Fruit fly (Drosophila melanogaster): Measurements from ENCODE around the gene CG10252.

The CG10252 gene

DNA sequence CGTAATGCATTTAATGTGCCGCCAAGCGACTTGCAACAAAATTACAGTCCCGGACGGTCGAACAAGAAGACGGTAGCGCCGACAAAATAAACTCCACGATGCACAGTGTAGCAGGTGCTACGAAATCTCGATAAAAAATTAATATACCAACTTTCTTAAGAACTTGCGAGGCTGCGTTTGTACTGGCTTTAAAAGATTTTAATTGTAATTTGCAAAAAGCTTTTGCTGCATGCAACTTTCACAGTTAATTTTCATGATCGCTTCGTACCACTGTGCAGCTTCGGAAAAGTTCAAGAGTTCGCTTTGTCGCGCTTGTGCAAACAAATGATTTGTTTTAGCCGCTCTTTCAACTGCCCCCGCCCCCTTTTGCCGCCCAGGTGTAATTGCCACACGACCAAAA lies 49.9 kb downstream of the CG10252 start (continued):
- TF ChIP-seq fd85E (GFP tag; optimal IDR thresholded peaks at IDR 0.05) (no peak), Sox102F (GFP tag; optimal IDR thresholded peaks at IDR 0.05) (peak; percentile 73), achi (GFP tag; optimal IDR thresholded peaks at IDR 0.05) (peak; percentile 80), CG31627 (GFP tag; optimal IDR thresholded peaks at IDR 0.05) (peak; percentile 74), CG32006 (GFP tag; optimal IDR thresholded peaks at IDR 0.05) (peak; percentile 88), CG3919 (GFP tag; optimal IDR thresholded peaks at IDR 0.05) (peak; percentile 87), svp (GFP tag) (peak; percentile 89), ss (GFP tag; optimal IDR thresholded peaks at IDR 0.05) (peak in 1 of 2 experiments; percentile 11), CG8319 (GFP tag; optimal IDR thresholded peaks at IDR 0.05) (peak; percentile 63), Sox14 (GFP tag; optimal IDR thresholded peaks at IDR 0.05) (peak; percentile 78), Hr38 (GFP tag; optimal IDR thresholded peaks at IDR 0.05) (peak; percentile 81), Eip78C (GFP tag) (peak; percentile 93), CG8632 (GFP tag; optimal IDR thresholded peaks at IDR 0.05) (peak; percentile 62), CG6163 (GFP tag; IDR thresholded peaks at IDR 0.05) (peak; percentile 92), CG10631 (GFP tag; optimal IDR thresholded peaks at IDR 0.05) (peak; percentile 61), Eip75B (GFP tag; optimal IDR thresholded peaks at IDR 0.05) (peak; percentile 76), dsx (GFP tag; optimal IDR thresholded peaks at IDR 0.05; ENCODE audit: poor library complexity, severe bottlenecking) (peak; percentile 48), CG6792 (GFP tag; optimal IDR thresholded peaks at IDR 0.05) (peak; percentile 65), topi (GFP tag; optimal IDR thresholded peaks at IDR 0.05) (peak; percentile 74), CG16779 (tag; optimal IDR thresholded peaks at IDR 0.05) (peak; percentile 18), net (GFP tag; optimal IDR thresholded peaks at IDR 0.05) (peak; percentile 86), lz (GFP tag; optimal IDR thresholded peaks at IDR 0.05) (peak; percentile 65), OdsH (GFP tag; optimal IDR thresholded peaks at IDR 0.05) (peak; percentile 88), CG11294 (GFP tag; IDR thresholded peaks at IDR 0.05) (peak; percentile 79; the same call in 1 of the 2 replicates), CG10669 (GFP tag; optimal IDR thresholded peaks at IDR 0.05) (peak; percentile 68), CG9139 (GFP tag; optimal IDR thresholded peaks at IDR 0.05) (no peak), Sox15 (GFP tag; optimal IDR thresholded peaks at IDR 0.05) (peak; percentile 63), CG8119 (GFP tag; IDR thresholded peaks at IDR 0.05) (peak; percentile 92), Smox (GFP tag; optimal IDR thresholded peaks at IDR 0.05) (peak; percentile 66), Hr39 (GFP tag; optimal IDR thresholded peaks at IDR 0.05) (peak; percentile 80), spab (GFP tag; optimal IDR thresholded peaks at IDR 0.05) (peak; percentile 56), CG3032 (tag; optimal IDR thresholded peaks at IDR 0.05) (peak; percentile 46), dac (GFP tag; optimal IDR thresholded peaks at IDR 0.05) (peak; percentile 79), CG11762 (GFP tag; optimal IDR thresholded peaks at IDR 0.05; ENCODE audit: insufficient read depth) (peak; percentile 70)
